Worm (Caenorhabditis elegans): ENCODE data around the gene fbxa-222.
"Not testable (repeated sequence)": the region's sequence is repeated elsewhere in the genome, so short reads cannot be mapped to it uniquely, and the experiment has no call there.

- TF ChIP-seq lin-39, ceh-82 (tag; optimal IDR thresholded peaks at IDR 0.05): not testable (repeated sequence)
Measured at ce11 chrX:104737-105136, 12.4 kb upstream of the fbxa-222 start, which contains the start of gene Y73B3A.4.
